Fruit fly (Drosophila melanogaster) ovary, adult (tissue): ENCODE results near the gene nst.
A peak's percentile ranks its signal among the peaks of the same experiment; 100 is the strongest.

Experiments used
- CG17801 ChIP-seq: fragments of 200-800 bp; optimal IDR thresholded peaks from 2 replicates; lab custom pipeline; 2019; ENCODE audit warnings: missing biosample characterization, mild to moderate bottlenecking, missing genetic modification characterization, moderate library complexity; ENCODE audit not compliant: partially characterized antibody

Gene nst

dm6 chr3L:12530044-12530443 is at the start of gene nst:
TSS of gene nst (minus strand) at chr3L:12530171.
- TF ChIP-seq CG17801 (GFP tag; lab: Kevin White, UChicago): no peak

dm6 chr3L:12574867-12575266 is 44.9 kb upstream of the nst start:
- TF ChIP-seq CG17801 (GFP tag; lab: Kevin White, UChicago): no peak

- no peak for TF ChIP-seq CG17801 (GFP tag; lab: Kevin White, UChicago)
These were observed 42.4 kb upstream of the nst start, which contains the start of gene sowah for dm6 chr3L:12572366-12572765. TSS of gene sowah (minus strand) at chr3L:12572542.

dm6 chr3L:12566065-12566730 is 36.2 kb upstream of the nst start:
- TF ChIP-seq CG17801 (GFP tag; lab: Kevin White, UChicago): no peak

dm6 chr3L:12565422-12565821 is 35.5 kb upstream of the nst start:
- no peak for TF ChIP-seq CG17801 (GFP tag; lab: Kevin White, UChicago)

- no peak for TF ChIP-seq CG17801 (GFP tag; lab: Kevin White, UChicago)
These were observed 35.0 kb upstream of the nst start for dm6 chr3L:12564979-12565378.

- no peak for TF ChIP-seq CG17801 (GFP tag; lab: Kevin White, UChicago)
These were observed 34.3 kb upstream of the nst start for dm6 chr3L:12564284-12564683.

- TF ChIP-seq CG17801 (GFP tag; lab: Kevin White, UChicago): no peak
These were observed 29.3 kb upstream of the nst start for dm6 chr3L:12559273-12559672.

dm6 chr3L:12557736-12558135 is 27.8 kb upstream of the nst start:
- TF ChIP-seq CG17801 (GFP tag; lab: Kevin White, UChicago): no peak

- no peak for TF ChIP-seq CG17801 (GFP tag; lab: Kevin White, UChicago)
These were observed 21.7 kb upstream of the nst start for dm6 chr3L:12551671-12552070.

- no peak for TF ChIP-seq CG17801 (GFP tag; lab: Kevin White, UChicago)
These were observed 19.5 kb upstream of the nst start for dm6 chr3L:12549471-12549870.

- TF ChIP-seq CG17801 (GFP tag; lab: Kevin White, UChicago): no peak
These were observed 7.2 kb upstream of the nst start, which contains the start of gene CG4069 for dm6 chr3L:12537123-12537522. TSS of gene CG4069 (minus strand) at chr3L:12537315.

- peak; percentile 9 for TF ChIP-seq CG17801 (GFP tag; lab: Kevin White, UChicago)
These were observed 4.3 kb upstream of the nst start, which contains the start of gene Pmm2 for dm6 chr3L:12534318-12534717. TSS of gene Pmm2 (plus strand) at chr3L:12534590.

dm6 chr3L:12533392-12534070 is 3.6 kb upstream of the nst start, which contains the start of the genes Tsf2 and CG34242:
TSS of gene Tsf2 (minus strand) at chr3L:12533724.
TSS of gene CG34242 (plus strand) at chr3L:12533996.
- TF ChIP-seq CG17801 (GFP tag; lab: Kevin White, UChicago): peak; percentile 81

- no peak for TF ChIP-seq CG17801 (GFP tag; lab: Kevin White, UChicago)
These were observed 2.2 kb upstream of the nst start for dm6 chr3L:12532220-12532619.
